Worm (Caenorhabditis elegans): ENCODE data around the gene ufd-3.

DNA sequence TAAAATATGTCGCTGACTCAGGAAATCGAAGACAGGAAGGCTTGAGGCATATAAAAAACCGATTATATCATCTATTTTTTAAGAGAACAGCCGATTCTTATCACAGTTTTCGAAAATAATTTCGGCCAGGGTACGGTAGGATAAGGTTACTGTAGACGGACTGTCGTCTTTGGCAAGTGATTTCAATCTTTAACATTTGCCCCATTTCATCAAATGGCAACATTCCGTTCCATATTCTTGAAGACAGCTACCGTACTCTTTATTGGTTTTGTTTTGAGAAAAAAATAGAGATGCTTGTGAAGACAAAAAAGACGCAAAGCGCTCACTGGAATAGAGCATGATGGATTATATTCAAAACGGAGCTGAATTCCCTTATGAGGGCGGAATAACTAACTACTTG, 41.8 kb upstream of the ufd-3 start:
- TF ChIP-seq nhr-23 (tag; optimal IDR thresholded peaks at IDR 0.05) (no peak), blmp-1 (tag; optimal IDR thresholded peaks at IDR 0.05; ENCODE audit: insufficient read depth) (no peak), mdl-1 (tag; optimal IDR thresholded peaks at IDR 0.05) (no peak), snpc-4 (tag; optimal IDR thresholded peaks at IDR 0.05) (no peak), ztf-11 (tag; optimal IDR thresholded peaks at IDR 0.05) (no peak), F13H6.1 (tag; optimal IDR thresholded peaks at IDR 0.05) (no peak), unc-39 (tag; optimal IDR thresholded peaks at IDR 0.05) (no peak), unc-62 (GFP tag; optimal IDR thresholded peaks at IDR 0.05) (no peak), lin-13 (GFP tag; optimal IDR thresholded peaks at IDR 0.05) (no peak), fos-1 (tag; optimal IDR thresholded peaks at IDR 0.05) (no peak)

Measured in whole organism, L2 larva.